Worm (Caenorhabditis elegans): ENCODE measurements around the gene F28H7.2.
A peak's percentile ranks its signal among the peaks of the same experiment; 100 is the strongest.

The F28H7.2 gene

DNA sequence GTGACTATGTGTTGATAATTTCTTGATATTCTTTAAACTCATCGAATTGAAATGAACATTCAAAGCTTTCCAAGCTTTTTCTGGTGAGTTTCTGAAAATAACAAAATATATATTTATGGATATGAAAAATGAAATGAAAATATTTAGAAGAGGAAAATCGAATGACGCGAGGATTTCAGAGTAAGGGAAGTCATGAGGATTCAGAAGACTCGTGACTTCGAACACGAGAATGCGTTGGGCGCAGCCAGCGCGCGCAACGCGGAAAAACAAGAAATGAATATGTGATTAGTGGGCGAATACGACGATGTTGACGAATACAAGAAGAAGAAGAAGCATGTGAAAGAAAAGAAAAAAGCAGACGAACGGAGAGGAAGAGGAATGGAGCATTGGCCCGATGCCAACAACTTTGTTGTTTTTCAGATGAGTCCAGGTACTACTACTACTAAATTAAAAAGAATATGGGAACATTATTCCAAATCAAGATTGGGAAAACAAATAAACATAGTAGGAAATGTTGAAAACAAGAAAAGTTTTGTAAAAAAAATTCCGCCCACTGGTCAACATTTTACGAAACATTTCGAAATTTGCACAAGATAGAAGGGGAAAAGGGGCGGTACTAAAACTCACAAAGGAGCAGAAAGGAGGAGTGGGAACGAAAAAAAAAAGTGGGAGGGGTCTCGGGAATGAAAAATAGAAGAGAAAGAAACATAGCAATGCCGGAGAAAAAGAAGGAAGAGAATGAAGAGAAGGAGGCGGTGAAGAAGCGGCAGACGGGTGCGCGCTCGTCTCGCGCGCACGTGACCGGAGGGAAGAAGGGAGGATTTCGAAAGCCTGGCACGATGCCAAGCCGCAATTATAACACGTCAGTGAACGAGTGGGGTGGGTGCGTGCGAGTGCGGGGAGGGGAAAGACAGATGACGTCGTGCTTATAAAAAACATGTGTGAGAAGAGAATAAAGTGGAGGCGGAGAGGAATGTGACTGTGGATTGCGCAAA is 32.2 kb upstream of the F28H7.2 start (continued):
- TF ChIP-seq sup-37 (GFP tag; optimal IDR thresholded peaks at IDR 0.05): peak; percentile 82
- peak; percentile 70 to 72 for TF ChIP-seq efl-1 (optimal IDR thresholded peaks at IDR 0.05)
- peak; percentile 34 to 93 for TF ChIP-seq efl-1 (GFP tag; optimal IDR thresholded peaks at IDR 0.05 in 1 of 2)
- no peak for TF ChIP-seq ets-5 (GFP tag; IDR thresholded peaks at IDR 0.05)
- TF ChIP-seq ces-1 (GFP tag; optimal IDR thresholded peaks at IDR 0.05): no peak
- peak; percentile 90 for TF ChIP-seq swsn-7 (tag; optimal IDR thresholded peaks at IDR 0.05)
- TF ChIP-seq nhr-237 (tag; optimal IDR thresholded peaks at IDR 0.05): peak; percentile 67
- TF ChIP-seq ceh-8 (GFP tag; optimal IDR thresholded peaks at IDR 0.05): peak; percentile 93
- peak; percentile 93 for TF ChIP-seq grh-1 (GFP tag; IDR thresholded peaks at IDR 0.05)
- peak; percentile 86 to 92 (median 87) for TF ChIP-seq ceh-82 (tag; optimal IDR thresholded peaks at IDR 0.05)
- TF ChIP-seq tbx-2 (tag; optimal IDR thresholded peaks at IDR 0.05): peak; percentile 94

DNA sequence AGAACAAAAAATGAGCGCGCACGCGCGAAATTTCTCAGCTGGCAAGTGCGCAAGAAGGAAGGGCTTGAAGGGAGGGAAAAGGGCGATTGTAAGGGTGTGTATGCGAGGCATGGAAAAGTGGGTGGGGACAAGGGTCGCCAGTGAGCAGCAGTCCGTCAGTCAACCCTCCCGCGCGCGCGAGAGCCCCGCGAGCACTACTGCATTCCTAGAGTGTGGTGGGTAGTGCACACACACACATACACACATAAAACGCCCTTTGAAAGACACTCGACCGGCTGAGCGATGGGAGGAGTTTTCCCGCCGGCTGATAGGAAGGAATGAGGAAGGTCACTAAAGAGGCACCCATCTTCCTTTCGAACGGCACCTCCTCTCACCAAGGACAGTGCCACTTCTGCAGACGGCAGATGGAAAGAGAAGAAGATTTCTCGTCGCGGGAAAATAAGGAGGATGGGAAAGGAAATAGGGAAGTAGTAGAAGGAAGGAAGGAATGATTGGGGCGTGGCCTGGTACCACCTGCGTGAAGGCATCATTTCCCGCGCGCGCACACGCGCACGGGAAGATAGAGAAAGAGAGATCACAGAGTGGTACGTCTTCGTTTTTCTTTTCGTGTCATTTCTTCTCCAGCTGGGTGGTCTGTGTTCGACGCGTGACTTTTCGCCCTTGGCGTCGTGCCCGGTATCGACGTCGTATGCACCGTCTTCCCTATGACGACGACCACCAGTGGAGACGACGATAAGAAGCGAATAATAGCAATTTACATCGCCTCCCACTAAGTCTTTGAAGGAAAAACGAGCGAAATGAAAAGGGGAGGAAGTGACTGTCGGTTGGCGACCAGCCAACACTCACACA is 30.6 kb upstream of the F28H7.2 start:
- TF ChIP-seq swsn-7 (tag; optimal IDR thresholded peaks at IDR 0.05) (no peak), lin-35 (GFP tag; optimal IDR thresholded peaks at IDR 0.05) (peak in 1 of 2 experiments; percentile 68), irx-1 (tag; optimal IDR thresholded peaks at IDR 0.05) (peak; percentile 64), C16A3.4 (tag; optimal IDR thresholded peaks at IDR 0.05) (peak; percentile 60), hpl-2 (GFP tag; optimal IDR thresholded peaks at IDR 0.05) (no peak), nhr-71 (tag; optimal IDR thresholded peaks at IDR 0.05) (peak; percentile 89), egl-27 (tag; optimal IDR thresholded peaks at IDR 0.05) (peak; percentile 25 to 54), unc-62 (GFP tag; optimal IDR thresholded peaks at IDR 0.05) (no peak), nhr-19 (GFP tag; conservative IDR thresholded peaks at IDR 0.05) (no peak; the same call in none of the 2 replicates), tbx-2 (tag; optimal IDR thresholded peaks at IDR 0.05) (peak; percentile 27), sox-4 (tag; optimal IDR thresholded peaks at IDR 0.05) (no peak), vab-15 (tag; optimal IDR thresholded peaks at IDR 0.05) (peak; percentile 13), nhr-90 (tag; optimal IDR thresholded peaks at IDR 0.05; ENCODE audit: poor library complexity) (peak; percentile 80), snpc-4 (tag; optimal IDR thresholded peaks at IDR 0.05) (peak; percentile 22), ceh-82 (tag; optimal IDR thresholded peaks at IDR 0.05) (peak in 1 of 3 experiments; percentile 16), lir-3 (tag; optimal IDR thresholded peaks at IDR 0.05; ENCODE audit: poor library complexity) (peak; percentile 12), C04F5.9 (tag; optimal IDR thresholded peaks at IDR 0.05) (no peak), aha-1 (tag; optimal IDR thresholded peaks at IDR 0.05) (no peak), lin-15B (tag; optimal IDR thresholded peaks at IDR 0.05) (no peak), unc-130 (tag; optimal IDR thresholded peaks at IDR 0.05) (peak; percentile 58), zip-4 (GFP tag; optimal IDR thresholded peaks at IDR 0.05) (peak; percentile 12), efl-3 (GFP tag; optimal IDR thresholded peaks at IDR 0.05) (peak; percentile 29), jun-1 (tag; optimal IDR thresholded peaks at IDR 0.05) (peak; percentile 34), dpl-1 (GFP tag; optimal IDR thresholded peaks at IDR 0.05) (peak; percentile 6 to 54 (median 44)), nhr-20 (tag; optimal IDR thresholded peaks at IDR 0.05) (peak; percentile 83), nhr-47 (tag; optimal IDR thresholded peaks at IDR 0.05) (peak; percentile 55), lsy-2 (tag; optimal IDR thresholded peaks at IDR 0.05) (peak; percentile 46 to 62), snu-23 (GFP tag; optimal IDR thresholded peaks at IDR 0.05) (peak; percentile 69), xbp-1 (tag; optimal IDR thresholded peaks at IDR 0.05) (peak; percentile 19), nhr-85 (tag) (peak; percentile 99), ztf-11 (tag; optimal IDR thresholded peaks at IDR 0.05) (peak in 1 of 2 experiments; percentile 39), efl-1 (optimal IDR thresholded peaks at IDR 0.05) (peak; percentile 5 to 24), efl-1 (GFP tag; optimal IDR thresholded peaks at IDR 0.05 in 1 of 2) (peak in 1 of 2 experiments; percentile 90), mep-1 (tag; optimal IDR thresholded peaks at IDR 0.05) (peak; percentile 27), sptf-1 (tag; optimal IDR thresholded peaks at IDR 0.05) (no peak), mdl-1 (tag; optimal IDR thresholded peaks at IDR 0.05) (peak in 1 of 2 experiments; percentile 91), rnt-1 (tag; optimal IDR thresholded peaks at IDR 0.05) (peak; percentile 18), elt-3 (tag; optimal IDR thresholded peaks at IDR 0.05) (peak in 3 of 6 experiments; percentile 68 to 90 (median 71)), grh-1 (GFP tag; IDR thresholded peaks at IDR 0.05) (peak; percentile 73), ceh-88 (GFP tag; IDR thresholded peaks at IDR 0.05) (0 out of 2 replicates have a peak, but pooled peaks have one; percentile 31)
